Worm (Caenorhabditis elegans) whole organism, midembryonic: ENCODE results near the gene C39B5.6.

Experiments
- T22C8.4 ChIP-seq: fragments of 200-800 bp; sonication (Bioruptor generic); IDR thresholded peaks from 2 replicates; pipeline ENCODE4 v1.3.6; 2022; ENCODE audit warnings: missing genetic modification characterization, missing compliant biosample characterization
- cog-1 ChIP-seq: sonication (generic microtip); optimal IDR thresholded peaks from 2 replicates; lab custom pipeline; 2016; ENCODE audit warnings: missing genetic modification characterization, missing compliant biosample characterization
- flt-1 ChIP-seq: fragments of 200-800 bp; sonication (Bioruptor generic); IDR thresholded peaks from 2 replicates; pipeline ENCODE4 v1.3.6; 2022; ENCODE audit warnings: missing genetic modification characterization, missing compliant biosample characterization
- klf-2 ChIP-seq: fragments of 200-800 bp; sonication (Bioruptor generic); conservative IDR thresholded peaks from 2 replicates; pipeline ENCODE4 v1.3.6; 2022; ENCODE audit warnings: missing genetic modification reagents, missing genetic modification characterization, missing compliant biosample characterization
- med-1 ChIP-seq: sonication (generic microtip); optimal IDR thresholded peaks from 2 replicates; lab custom pipeline; 2017; ENCODE audit warnings: missing genetic modification characterization, mild to moderate bottlenecking, missing compliant biosample characterization, antibody characterized with exemption, missing genetic modification reagents; ENCODE audit not compliant: insufficient read depth
- ref-1 ChIP-seq: fragments of 200-800 bp; sonication (Bioruptor generic); conservative IDR thresholded peaks from 2 replicates; pipeline ENCODE4 v1.3.6; 2022; ENCODE audit warnings: missing genetic modification reagents, missing genetic modification characterization, missing compliant biosample characterization
- tab-1 ChIP-seq: fragments of 200-800 bp; sonication (Bioruptor generic); IDR thresholded peaks from 2 replicates; pipeline ENCODE4 v1.3.6; 2022; ENCODE audit warnings: missing genetic modification characterization, missing compliant biosample characterization
- ztf-23 ChIP-seq: fragments of 200-800 bp; sonication (Bioruptor generic); IDR thresholded peaks from 2 replicates; pipeline ENCODE4 v1.3.6; 2022; ENCODE audit warnings: missing genetic modification reagents, missing genetic modification characterization, missing compliant biosample characterization
- ztf-29 ChIP-seq: fragments of 200-800 bp; sonication (Bioruptor generic); IDR thresholded peaks from 2 replicates; pipeline ENCODE4 v1.3.6; 2022; ENCODE audit warnings: missing genetic modification reagents, missing genetic modification characterization, missing compliant biosample characterization

The C39B5.6 gene

ce11 chrIII:2240471-2240870, 42.7 kb downstream of the C39B5.6 start, which contains the start of gene srz-56:
srz-56 (plus strand) TSS chrIII:2240771.
- no peak for TF ChIP-seq ztf-23 (GFP tag; lab: Robert Waterston, UW)

- TF ChIP-seq med-1 (GFP tag; lab: Kevin White, UChicago) (no peak), ztf-23 (GFP tag; lab: Robert Waterston, UW) (no peak), ref-1 (GFP tag; lab: Robert Waterston, UW) (no peak), cog-1 (tag; lab: Kevin White, UChicago) (no peak), tab-1 (GFP tag; lab: Robert Waterston, UW) (no peak), T22C8.4 (GFP tag; lab: Robert Waterston, UW) (no peak), klf-2 (no peak), ztf-29 (no peak)
Observed at ce11 chrIII:2243617-2244016, 45.8 kb downstream of the C39B5.6 start.

- no peak for TF ChIP-seq klf-2
- TF ChIP-seq cog-1 (tag; lab: Kevin White, UChicago) = no peak
- no peak for TF ChIP-seq flt-1 (GFP tag; lab: Robert Waterston, UW)
- no peak for TF ChIP-seq med-1 (GFP tag; lab: Kevin White, UChicago)
- TF ChIP-seq T22C8.4 (GFP tag; lab: Robert Waterston, UW) = no peak
- no peak for TF ChIP-seq tab-1 (GFP tag; lab: Robert Waterston, UW)
- TF ChIP-seq ztf-29 = no peak
- TF ChIP-seq ztf-23 (GFP tag; lab: Robert Waterston, UW) = no peak
- no peak for TF ChIP-seq ref-1 (GFP tag; lab: Robert Waterston, UW)
Observed at ce11 chrIII:2245727-2246126, 47.9 kb downstream of the C39B5.6 start, which contains the start of gene srd-67. srd-67 (minus strand) TSS chrIII:2245827.

ce11 chrIII:2251348-2251747, 53.5 kb downstream of the C39B5.6 start, which contains the start of gene fbxa-7:
fbxa-7 (minus strand) TSS chrIII:2251448.
- no peak for TF ChIP-seq cog-1 (tag; lab: Kevin White, UChicago)
- no peak for TF ChIP-seq ztf-23 (GFP tag; lab: Robert Waterston, UW)
- no peak for TF ChIP-seq T22C8.4 (GFP tag; lab: Robert Waterston, UW)

ce11 chrIII:2253027-2253499, 55.3 kb downstream of the C39B5.6 start, which contains the start of gene fbxa-73:
fbxa-73 (plus strand) TSS chrIII:2253449.
- TF ChIP-seq med-1 (GFP tag; lab: Kevin White, UChicago) = no peak
- no peak for TF ChIP-seq ref-1 (GFP tag; lab: Robert Waterston, UW)
- TF ChIP-seq ztf-29 = no peak
- no peak for TF ChIP-seq T22C8.4 (GFP tag; lab: Robert Waterston, UW)
- TF ChIP-seq klf-2 = no peak
- no peak for TF ChIP-seq tab-1 (GFP tag; lab: Robert Waterston, UW)
- no peak for TF ChIP-seq flt-1 (GFP tag; lab: Robert Waterston, UW)
- no peak for TF ChIP-seq cog-1 (tag; lab: Kevin White, UChicago)
- no peak for TF ChIP-seq ztf-23 (GFP tag; lab: Robert Waterston, UW)

ce11 chrIII:2255522-2255921, 57.7 kb downstream of the C39B5.6 start, which contains the start of gene fbxa-71:
fbxa-71 (plus strand) TSS chrIII:2255822.
- no peak for TF ChIP-seq cog-1 (tag; lab: Kevin White, UChicago)
- no peak for TF ChIP-seq ref-1 (GFP tag; lab: Robert Waterston, UW)
- TF ChIP-seq tab-1 (GFP tag; lab: Robert Waterston, UW) = no peak
- TF ChIP-seq med-1 (GFP tag; lab: Kevin White, UChicago) = no peak
- no peak for TF ChIP-seq ztf-23 (GFP tag; lab: Robert Waterston, UW)
- TF ChIP-seq flt-1 (GFP tag; lab: Robert Waterston, UW) = no peak
- TF ChIP-seq ztf-29 = no peak
- no peak for TF ChIP-seq T22C8.4 (GFP tag; lab: Robert Waterston, UW)
- no peak for TF ChIP-seq klf-2
